Worm (Caenorhabditis elegans) whole organism, midembryonic: ENCODE data around the gene col-184.

Source experiments
- T22C8.4 ChIP-seq: fragments of 200-800 bp; sonication (Bioruptor generic); IDR thresholded peaks from 2 replicates; pipeline ENCODE4 v1.3.6; 2022; ENCODE audit warnings: missing genetic modification characterization, missing compliant biosample characterization
- cog-1 ChIP-seq: sonication (generic microtip); optimal IDR thresholded peaks from 2 replicates; lab custom pipeline; 2016; ENCODE audit warnings: missing genetic modification characterization, missing compliant biosample characterization
- flt-1 ChIP-seq: fragments of 200-800 bp; sonication (Bioruptor generic); IDR thresholded peaks from 2 replicates; pipeline ENCODE4 v1.3.6; 2022; ENCODE audit warnings: missing genetic modification characterization, missing compliant biosample characterization
- klf-2 ChIP-seq: fragments of 200-800 bp; sonication (Bioruptor generic); conservative IDR thresholded peaks from 2 replicates; pipeline ENCODE4 v1.3.6; 2022; ENCODE audit warnings: missing genetic modification reagents, missing genetic modification characterization, missing compliant biosample characterization
- med-1 ChIP-seq: sonication (generic microtip); optimal IDR thresholded peaks from 2 replicates; lab custom pipeline; 2017; ENCODE audit warnings: missing genetic modification characterization, mild to moderate bottlenecking, missing compliant biosample characterization, antibody characterized with exemption, missing genetic modification reagents; ENCODE audit not compliant: insufficient read depth
- ref-1 ChIP-seq: fragments of 200-800 bp; sonication (Bioruptor generic); conservative IDR thresholded peaks from 2 replicates; pipeline ENCODE4 v1.3.6; 2022; ENCODE audit warnings: missing genetic modification reagents, missing genetic modification characterization, missing compliant biosample characterization
- tab-1 ChIP-seq: fragments of 200-800 bp; sonication (Bioruptor generic); IDR thresholded peaks from 2 replicates; pipeline ENCODE4 v1.3.6; 2022; ENCODE audit warnings: missing genetic modification characterization, missing compliant biosample characterization
- ztf-23 ChIP-seq: fragments of 200-800 bp; sonication (Bioruptor generic); IDR thresholded peaks from 2 replicates; pipeline ENCODE4 v1.3.6; 2022; ENCODE audit warnings: missing genetic modification reagents, missing genetic modification characterization, missing compliant biosample characterization
- ztf-29 ChIP-seq: fragments of 200-800 bp; sonication (Bioruptor generic); IDR thresholded peaks from 2 replicates; pipeline ENCODE4 v1.3.6; 2022; ENCODE audit warnings: missing genetic modification reagents, missing genetic modification characterization, missing compliant biosample characterization

col-184 gene

ce11 chrX:13518861-13519713, 49.8 kb downstream of the col-184 start, which contains the start of the genes cdk-4 and F18H3.1:
Gene cdk-4, minus strand, starts transcription at chrX:13518911.
Gene F18H3.1, plus strand, starts transcription at chrX:13519663.
- TF ChIP-seq ref-1 (GFP tag; lab: Robert Waterston, UW) (no peak), cog-1 (tag; lab: Kevin White, UChicago) (peak; percentile 64), klf-2 (no peak), T22C8.4 (GFP tag; lab: Robert Waterston, UW) (no peak), flt-1 (GFP tag; lab: Robert Waterston, UW) (peak; percentile 70; the same call in 1 of the 2 replicates), ztf-23 (GFP tag; lab: Robert Waterston, UW) (no peak), ztf-29 (GFP tag; lab: Robert Waterston, UW) (no peak), med-1 (no peak), tab-1 (GFP tag; lab: Robert Waterston, UW) (no peak)
